Worm (Caenorhabditis elegans): ENCODE data around the gene Y25C1A.14.

DNA sequence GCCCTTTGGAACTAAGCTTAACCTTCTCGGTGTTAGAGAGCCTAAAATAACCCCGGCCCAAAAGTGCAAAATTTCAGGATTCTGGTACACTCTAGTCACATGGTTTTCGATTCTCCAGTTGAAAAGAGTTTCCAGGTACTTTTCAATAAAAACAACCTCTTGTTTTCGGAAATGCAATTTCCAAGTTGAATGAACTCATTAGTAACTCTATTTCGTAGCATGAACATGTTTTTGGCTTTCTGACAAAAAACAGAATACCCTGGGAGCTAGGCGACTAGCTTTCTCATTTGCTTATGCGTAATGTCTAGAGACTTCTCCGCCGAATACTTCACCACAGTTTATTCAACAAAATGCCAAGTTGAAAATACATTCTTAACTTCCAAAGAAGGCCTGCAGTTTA, 26.4 kb upstream of the Y25C1A.14 start, which contains the start of gene srh-71:
- TF ChIP-seq nfya-1 (tag; optimal IDR thresholded peaks at IDR 0.05; ENCODE audit: borderline replicate concordance, insufficient read depth) (no peak), dpl-1 (GFP tag; optimal IDR thresholded peaks at IDR 0.05) (no peak), bed-2 (GFP tag; IDR thresholded peaks at IDR 0.05) (no peak), ztf-25 (GFP tag; IDR thresholded peaks at IDR 0.05) (no peak), Y56A3A.18 (GFP tag; IDR thresholded peaks at IDR 0.05) (no peak), pha-4 (tag; optimal IDR thresholded peaks at IDR 0.05) (no peak), F23B12.7 (tag; optimal IDR thresholded peaks at IDR 0.05; ENCODE audit: insufficient read depth) (no peak), him-1 (tag; optimal IDR thresholded peaks at IDR 0.05) (no peak), attf-3 (GFP tag; conservative IDR thresholded peaks at IDR 0.05) (no peak), ceh-79 (tag; optimal IDR thresholded peaks at IDR 0.05) (no peak), ceh-27 (GFP tag; optimal IDR thresholded peaks at IDR 0.05) (no peak), tbx-9 (tag; optimal IDR thresholded peaks at IDR 0.05; ENCODE audit: borderline replicate concordance) (no peak)

All from whole organism, young adult.